Worm (Caenorhabditis elegans) whole organism, mixed stage, embryonic: Measurements from ENCODE around the gene F57C7.4.

Experiments used
- M03D4.4 ChIP-seq: sonication (generic microtip); optimal IDR thresholded peaks from 2 replicates; lab custom pipeline; 2017; ENCODE audit warnings: mild to moderate bottlenecking, missing genetic modification characterization, missing compliant biosample characterization
- bed-3 ChIP-seq: fragments of 200-800 bp; sonication (Bioruptor generic); optimal IDR thresholded peaks from 3 replicates; lab custom pipeline; 2018; ENCODE audit warnings: mild to moderate bottlenecking, missing genetic modification characterization, moderate library complexity, missing compliant biosample characterization
- blmp-1 ChIP-seq: fragments of 150-350 bp; optimal IDR thresholded peaks from 2 replicates; lab custom pipeline; 2014; ENCODE audit warnings: missing biosample characterization, missing genetic modification characterization
- ceh-39 ChIP-seq: fragments of 150-350 bp; optimal IDR thresholded peaks from 2 replicates; lab custom pipeline; 2014; ENCODE audit warnings: missing biosample characterization, missing genetic modification characterization
- ceh-43 ChIP-seq: fragments of 200-800 bp; sonication (Bioruptor generic); optimal IDR thresholded peaks from 2 replicates; lab custom pipeline; 2018; ENCODE audit warnings: mild to moderate bottlenecking, missing genetic modification characterization, moderate library complexity, missing compliant biosample characterization
- ceh-83 ChIP-seq: fragments of 200-800 bp; sonication (Bioruptor generic); optimal IDR thresholded peaks from 2 replicates; lab custom pipeline; 2018; ENCODE audit warnings: mild to moderate bottlenecking, missing genetic modification characterization, missing compliant biosample characterization
- ces-1 ChIP-seq: fragments of 150-350 bp; optimal IDR thresholded peaks from 2 replicates; lab custom pipeline; 2014; ENCODE audit warnings: missing biosample characterization, missing genetic modification reagents, missing genetic modification characterization
- cnd-1 ChIP-seq: fragments of 200-800 bp; sonication (Bioruptor generic); optimal IDR thresholded peaks from 2 replicates; lab custom pipeline; 2018; ENCODE audit warnings: mild to moderate bottlenecking, missing genetic modification characterization, missing compliant biosample characterization
- drap-1 ChIP-seq: fragments of 200-800 bp; sonication (Bioruptor generic); optimal IDR thresholded peaks from 3 replicates; lab custom pipeline; 2018; ENCODE audit warnings: mild to moderate bottlenecking, missing genetic modification characterization, missing compliant biosample characterization
- elt-1 ChIP-seq: sonication (generic microtip); optimal IDR thresholded peaks from 2 replicates; lab custom pipeline; 2017; ENCODE audit warnings: missing genetic modification characterization, mild to moderate bottlenecking, missing compliant biosample characterization, antibody characterized with exemption, moderate library complexity, borderline replicate concordance; ENCODE audit not compliant: insufficient read depth
- flh-1 ChIP-seq: fragments of 200-800 bp; sonication (Bioruptor generic); optimal IDR thresholded peaks from 2 replicates; lab custom pipeline; 2018; ENCODE audit warnings: mild to moderate bottlenecking, missing genetic modification characterization, moderate library complexity, missing compliant biosample characterization
- ham-2 ChIP-seq: fragments of 200-800 bp; sonication (Bioruptor generic); optimal IDR thresholded peaks from 2 replicates; lab custom pipeline; 2018; ENCODE audit warnings: mild to moderate bottlenecking, missing genetic modification characterization, missing compliant biosample characterization
- hlh-1 ChIP-seq: fragments of 150-350 bp; optimal IDR thresholded peaks from 2 replicates; lab custom pipeline; 2014; ENCODE audit warnings: missing biosample characterization, missing genetic modification reagents, missing genetic modification characterization
- lin-13 ChIP-seq: fragments of 150-350 bp; optimal IDR thresholded peaks from 2 replicates; lab custom pipeline; 2014; ENCODE audit warnings: missing biosample characterization, missing genetic modification characterization
- lin-32 ChIP-seq: fragments of 200-800 bp; sonication (Bioruptor generic); optimal IDR thresholded peaks from 2 replicates; lab custom pipeline; 2018; ENCODE audit warnings: mild to moderate bottlenecking, missing genetic modification characterization, missing compliant biosample characterization
- lsy-2 ChIP-seq: fragments of 150-350 bp; optimal IDR thresholded peaks from 2 replicates; lab custom pipeline; 2014; ENCODE audit warnings: missing biosample characterization, missing genetic modification characterization
- mls-2 ChIP-seq: sonication (generic microtip); optimal IDR thresholded peaks from 2 replicates; lab custom pipeline; 2016; ENCODE audit warnings: mild to moderate bottlenecking, missing genetic modification characterization, moderate library complexity, missing compliant biosample characterization
- nhr-12 ChIP-seq: fragments of 150-350 bp; optimal IDR thresholded peaks from 2 replicates; lab custom pipeline; 2014; ENCODE audit warnings: missing biosample characterization, missing genetic modification characterization
- nhr-2 ChIP-seq: fragments of 150-350 bp; optimal IDR thresholded peaks from 2 replicates; lab custom pipeline; 2014; ENCODE audit warnings: missing biosample characterization, missing genetic modification characterization
- nhr-237 ChIP-seq: fragments of 150-350 bp; optimal IDR thresholded peaks from 2 replicates; lab custom pipeline; 2014; ENCODE audit warnings: missing biosample characterization, missing genetic modification characterization
- nhr-76 ChIP-seq: sonication (generic microtip); optimal IDR thresholded peaks from 2 replicates; lab custom pipeline; 2017; ENCODE audit warnings: missing biosample characterization, missing genetic modification characterization
- pha-4 ChIP-seq: fragments of 150-350 bp; optimal IDR thresholded peaks from 2 replicates; lab custom pipeline; 2018; ENCODE audit warnings: missing biosample characterization, missing genetic modification reagents, missing genetic modification characterization
- sem-2 ChIP-seq: fragments of 200-800 bp; sonication (Bioruptor generic); optimal IDR thresholded peaks from 2 replicates; lab custom pipeline; 2018; ENCODE audit warnings: mild to moderate bottlenecking, missing genetic modification characterization, missing compliant biosample characterization
- sptf-1 ChIP-seq: sonication (generic microtip); optimal IDR thresholded peaks from 2 replicates; lab custom pipeline; 2017; ENCODE audit warnings: mild to moderate bottlenecking, missing genetic modification characterization, moderate library complexity, missing compliant biosample characterization
- tbx-8 ChIP-seq: fragments of 200-800 bp; sonication (Bioruptor generic); optimal IDR thresholded peaks from 2 replicates; lab custom pipeline; 2018; ENCODE audit warnings: mild to moderate bottlenecking, missing genetic modification characterization, moderate library complexity, missing compliant biosample characterization
- unc-120 ChIP-seq: sonication (generic microtip); optimal IDR thresholded peaks from 2 replicates; lab custom pipeline; 2017; ENCODE audit warnings: missing genetic modification characterization, missing compliant biosample characterization; ENCODE audit not compliant: poor library complexity, severe bottlenecking
- unc-39 ChIP-seq: fragments of 150-350 bp; optimal IDR thresholded peaks from 2 replicates; lab custom pipeline; 2014; ENCODE audit warnings: missing biosample characterization, missing genetic modification characterization
- unc-62 ChIP-seq: fragments of 150-350 bp; optimal IDR thresholded peaks from 2 replicates; lab custom pipeline; 2014; ENCODE audit warnings: missing biosample characterization, missing genetic modification reagents, missing genetic modification characterization
- zip-8 ChIP-seq: fragments of 150-350 bp; optimal IDR thresholded peaks from 2 replicates; lab custom pipeline; 2014; ENCODE audit warnings: missing biosample characterization, missing genetic modification characterization
- ztf-11 ChIP-seq: fragments of 150-350 bp; optimal IDR thresholded peaks from 2 replicates; lab custom pipeline; 2014; ENCODE audit warnings: missing biosample characterization, missing genetic modification characterization

F57C7.4 gene

DNA sequence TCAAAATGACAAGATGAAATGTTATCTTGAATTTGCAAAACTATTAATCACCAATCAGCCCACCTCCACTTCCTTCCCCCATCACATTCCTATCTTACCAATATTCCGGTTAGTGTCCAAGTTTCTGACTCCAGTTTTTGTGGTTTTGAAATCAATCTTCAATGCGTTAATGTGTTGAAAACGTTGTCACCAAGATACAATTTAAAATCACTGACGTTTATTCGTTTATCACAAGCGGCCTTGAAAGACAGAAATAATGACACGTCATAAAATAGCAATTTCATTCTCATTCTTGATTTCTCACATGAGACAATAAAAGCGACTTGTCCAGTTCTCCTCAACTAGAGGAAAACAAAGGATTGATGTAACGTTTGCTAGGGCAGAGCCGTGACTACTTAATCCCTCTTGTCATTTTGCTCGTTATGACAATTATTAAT, 10.4 kb upstream of the F57C7.4 start:
- peak; percentile 78 for TF ChIP-seq unc-62
- TF ChIP-seq cnd-1 = peak; percentile 3
- peak; percentile 24 for TF ChIP-seq ces-1 (GFP tag; lab: Kevin White, UChicago)
- TF ChIP-seq ceh-43 (GFP tag; lab: Kevin White, UChicago) = no peak
- no peak for TF ChIP-seq unc-39 (tag; lab: Kevin White, UChicago)
- TF ChIP-seq M03D4.4 (tag; lab: Kevin White, UChicago) = no peak
- no peak for TF ChIP-seq nhr-2
- TF ChIP-seq sem-2 (GFP tag; lab: Kevin White, UChicago) = no peak

DNA sequence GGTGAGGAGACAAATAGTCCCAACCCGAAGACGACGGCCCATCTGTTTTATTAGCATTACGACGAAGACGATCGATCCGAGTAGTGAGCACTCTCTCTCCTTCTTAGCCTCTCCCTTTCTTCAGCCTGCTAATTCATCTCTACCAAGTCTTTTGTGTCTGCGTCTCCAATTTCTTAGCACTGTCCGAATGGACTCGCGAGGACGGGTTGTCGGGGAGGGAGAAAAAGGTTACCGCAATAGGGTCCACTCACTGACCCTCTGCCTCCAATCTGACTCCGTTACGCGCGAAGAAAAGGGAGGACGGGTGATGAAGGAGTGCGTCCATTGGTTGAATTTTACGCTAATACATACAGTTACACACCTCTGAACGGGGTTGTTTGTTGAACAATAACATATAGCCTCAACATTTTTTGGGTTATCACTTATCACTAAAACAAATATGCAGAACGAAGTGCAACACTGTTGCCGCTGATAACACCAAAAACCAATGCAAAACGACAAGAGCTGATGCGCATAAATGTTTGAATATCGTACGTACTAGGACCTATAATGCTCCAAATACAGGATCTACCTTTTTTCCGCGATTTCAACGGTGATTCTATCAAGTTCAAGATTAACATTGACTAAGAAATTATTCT, 8.3 kb upstream of the F57C7.4 start:
- peak; percentile 93 for TF ChIP-seq nhr-2
- TF ChIP-seq unc-62 = peak; percentile 54
- no peak for TF ChIP-seq ceh-83
- TF ChIP-seq ham-2 (GFP tag; lab: Kevin White, UChicago) = peak; percentile 80
- peak; percentile 28 for TF ChIP-seq ztf-11 (tag; lab: Kevin White, UChicago)
- TF ChIP-seq sptf-1 (tag; lab: Kevin White, UChicago) = peak; percentile 4
- no peak for TF ChIP-seq lin-32 (GFP tag; lab: Kevin White, UChicago)
- no peak for TF ChIP-seq pha-4 (tag; lab: Kevin White, UChicago)
- TF ChIP-seq drap-1 (GFP tag; lab: Kevin White, UChicago) = peak; percentile 52
- peak; percentile 45 for TF ChIP-seq cnd-1
- no peak for TF ChIP-seq nhr-12 (tag; lab: Kevin White, UChicago)
- TF ChIP-seq unc-120 = peak; percentile 71
- peak; percentile 50 for TF ChIP-seq hlh-1 (tag; lab: Kevin White, UChicago)
- TF ChIP-seq mls-2 = peak; percentile 73
- peak; percentile 37 for TF ChIP-seq lsy-2 (tag; lab: Kevin White, UChicago)
- no peak for TF ChIP-seq lin-13 (tag; lab: Kevin White, UChicago)
- TF ChIP-seq ces-1 (GFP tag; lab: Kevin White, UChicago) = peak; percentile 84
- peak; percentile 60 for TF ChIP-seq ceh-39 (tag; lab: Kevin White, UChicago)
- TF ChIP-seq nhr-76 = no peak
- no peak for TF ChIP-seq elt-1

DNA sequence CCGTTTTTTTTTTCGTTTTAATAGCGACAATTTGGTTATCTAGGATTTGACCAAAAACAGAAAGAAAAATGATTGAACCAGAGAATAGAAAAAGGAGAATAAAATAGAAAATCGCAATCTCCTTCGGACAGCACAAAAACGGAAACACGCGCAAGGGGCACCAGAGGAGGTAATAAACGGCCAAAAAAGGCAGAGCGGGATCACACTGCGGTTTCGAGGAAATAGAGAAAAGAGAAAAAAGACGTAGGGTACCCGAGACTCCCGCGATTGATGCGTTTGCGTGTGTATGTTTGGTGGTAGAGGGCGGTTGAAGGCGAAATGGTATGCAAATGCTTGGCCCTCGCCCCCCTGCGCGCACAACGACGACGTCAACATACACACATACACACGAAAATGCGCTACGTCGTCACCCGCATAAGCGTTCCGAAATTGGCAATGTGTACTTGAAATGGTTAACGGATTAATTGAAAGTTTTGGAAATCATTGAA, 7.1 kb upstream of the F57C7.4 start:
- TF ChIP-seq bed-3 (GFP tag; lab: Kevin White, UChicago) (no peak), M03D4.4 (tag; lab: Kevin White, UChicago) (peak; percentile 4), ham-2 (GFP tag; lab: Kevin White, UChicago) (peak; percentile 27), zip-8 (tag; lab: Kevin White, UChicago) (no peak)

DNA sequence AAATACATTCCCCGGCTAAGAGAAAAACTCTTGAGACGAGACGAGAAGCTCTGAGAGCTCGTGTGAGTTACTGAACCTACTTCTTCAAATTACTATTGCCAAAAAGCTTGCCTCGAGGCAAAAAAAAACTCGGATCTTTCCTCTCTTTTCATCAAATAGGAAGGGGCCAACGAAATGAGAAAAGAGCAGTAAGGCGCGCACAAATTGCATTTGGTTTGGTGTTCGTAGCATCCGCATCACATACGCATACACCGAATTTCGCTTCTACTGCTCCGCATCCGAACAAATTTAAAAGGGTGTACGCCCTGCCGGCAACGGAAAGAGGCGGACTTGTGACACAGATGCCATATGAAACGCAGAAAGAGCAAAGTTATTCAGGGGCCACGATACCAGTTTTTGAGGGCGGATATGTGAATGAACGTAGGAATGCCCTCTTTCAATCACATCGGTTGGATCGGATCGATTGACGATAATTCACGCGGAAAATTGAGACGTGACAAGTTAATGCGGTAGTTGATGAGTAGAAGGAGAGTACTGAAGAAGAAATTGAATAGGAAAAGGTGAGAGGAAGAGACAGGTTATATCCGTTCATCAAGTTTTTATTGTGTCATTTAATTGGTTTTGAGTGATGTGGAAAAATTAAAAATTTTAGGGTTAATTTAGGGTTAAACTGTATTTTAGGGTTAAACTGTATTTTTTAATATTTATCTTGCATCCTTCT, 5.5 kb upstream of the F57C7.4 start:
- TF ChIP-seq ces-1 (GFP tag; lab: Kevin White, UChicago) (peak; percentile 81), cnd-1 (no peak), zip-8 (tag; lab: Kevin White, UChicago) (no peak), flh-1 (no peak), lin-32 (GFP tag; lab: Kevin White, UChicago) (no peak), nhr-76 (no peak), unc-62 (peak; percentile 56), M03D4.4 (tag; lab: Kevin White, UChicago) (no peak), nhr-237 (tag; lab: Kevin White, UChicago) (no peak), ceh-43 (GFP tag; lab: Kevin White, UChicago) (no peak)

DNA sequence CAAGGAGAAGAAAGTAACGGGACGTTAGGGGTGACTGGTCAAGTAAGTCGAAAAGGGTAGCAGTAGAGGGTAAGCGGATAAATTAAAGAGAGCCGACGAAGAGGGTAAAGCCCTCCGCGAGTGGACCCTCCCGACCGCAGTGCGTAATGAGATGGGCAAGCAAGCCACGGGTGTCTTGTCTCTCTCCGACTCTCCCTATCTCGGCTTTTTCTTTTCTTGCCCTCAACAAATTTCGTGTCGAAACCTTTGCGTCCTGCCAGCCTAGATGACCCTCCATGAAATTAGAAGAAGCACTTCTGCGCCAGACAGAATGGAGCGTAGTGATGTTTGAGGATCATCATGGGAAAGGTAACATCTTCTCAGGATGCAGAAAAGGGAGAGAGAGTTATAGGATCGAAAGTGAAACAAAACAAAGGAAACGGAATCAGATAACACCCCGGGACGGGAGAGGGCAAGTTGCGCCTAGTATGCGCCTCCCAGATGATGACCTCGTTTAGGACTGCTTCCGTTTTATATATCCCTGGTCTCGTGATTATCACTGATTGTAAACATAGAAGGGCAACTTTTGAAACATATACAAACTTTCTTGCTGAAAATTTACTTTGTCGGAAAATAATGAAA, 4.5 kb upstream of the F57C7.4 start:
- TF ChIP-seq M03D4.4 (tag; lab: Kevin White, UChicago) (peak; percentile 0), blmp-1 (tag; lab: Kevin White, UChicago) (peak; percentile 69), nhr-12 (tag; lab: Kevin White, UChicago) (no peak), tbx-8 (GFP tag; lab: Kevin White, UChicago) (no peak), sptf-1 (tag; lab: Kevin White, UChicago) (peak; percentile 31), lin-32 (GFP tag; lab: Kevin White, UChicago) (no peak), mls-2 (peak; percentile 35), ces-1 (GFP tag; lab: Kevin White, UChicago) (peak; percentile 65)
